Fruit fly (Drosophila melanogaster) whole organism, embryonic: ENCODE measurements around the gene Trax.
A peak's percentile ranks its signal among the peaks of the same experiment; 100 is the strongest.

Experiments used
- B-H2 ChIP-seq: fragments of 200-800 bp; sonication (Bioruptor generic); optimal IDR thresholded peaks from 2 replicates; lab custom pipeline; 2018; ENCODE audit warnings: missing biosample characterization, mild to moderate bottlenecking, missing genetic modification characterization
- Bgb ChIP-seq: fragments of 200-800 bp; sonication (Bioruptor generic); IDR thresholded peaks from 2 replicates; pipeline ENCODE4 v1.3.6; 2022; ENCODE audit warnings: missing biosample characterization, missing genetic modification characterization; ENCODE audit not compliant: partially characterized antibody
- CG12155 ChIP-seq: fragments of 200-800 bp; sonication (Bioruptor generic); optimal IDR thresholded peaks from 3 replicates; lab custom pipeline; 2016; ENCODE audit warnings: missing biosample characterization, missing genetic modification characterization
- CG12219 ChIP-seq: fragments of 200-800 bp; sonication (Bioruptor generic); optimal IDR thresholded peaks from 3 replicates; lab custom pipeline; 2018; ENCODE audit warnings: missing biosample characterization, mild to moderate bottlenecking, missing genetic modification characterization
- CG13287 ChIP-seq: fragments of 200-800 bp; sonication (Bioruptor generic); IDR thresholded peaks from 2 replicates; pipeline ENCODE4 v1.3.6; 2022; ENCODE audit warnings: missing biosample characterization, missing genetic modification characterization; ENCODE audit not compliant: partially characterized antibody
- CG2116 ChIP-seq: fragments of 200-800 bp; sonication (Bioruptor generic); optimal IDR thresholded peaks from 3 replicates; lab custom pipeline; 2018; ENCODE audit warnings: missing biosample characterization, mild to moderate bottlenecking, missing genetic modification characterization
- CG34224 ChIP-seq: fragments of 200-800 bp; sonication (Bioruptor generic); IDR thresholded peaks from 3 replicates; pipeline ENCODE4 v1.3.6; 2022; ENCODE audit warnings: missing biosample characterization, missing genetic modification characterization; ENCODE audit not compliant: partially characterized antibody
- CG3847 ChIP-seq: fragments of 200-800 bp; sonication (Bioruptor generic); IDR thresholded peaks from 2 replicates; pipeline ENCODE4 v1.3.6; 2022; ENCODE audit warnings: missing biosample characterization, missing genetic modification characterization
- CG3995 ChIP-seq: fragments of 200-800 bp; sonication (Bioruptor generic); optimal IDR thresholded peaks from 3 replicates; lab custom pipeline; 2016; ENCODE audit warnings: missing biosample characterization, missing genetic modification characterization
- CG42726 ChIP-seq: fragments of 200-800 bp; sonication (Bioruptor generic); IDR thresholded peaks from 2 replicates; pipeline ENCODE4 v1.3.6; 2022; ENCODE audit warnings: missing biosample characterization, missing genetic modification characterization; ENCODE audit not compliant: partially characterized antibody
- CG4617 ChIP-seq: fragments of 200-800 bp; sonication (Bioruptor generic); optimal IDR thresholded peaks from 3 replicates; lab custom pipeline; 2016; ENCODE audit warnings: missing biosample characterization, missing genetic modification characterization, borderline replicate concordance
- CG5180 ChIP-seq: fragments of 200-800 bp; sonication (Bioruptor generic); optimal IDR thresholded peaks from 3 replicates; lab custom pipeline; 2017; ENCODE audit warnings: missing biosample characterization, missing genetic modification characterization, mild to moderate bottlenecking, moderate library complexity, missing genetic modification reagents
- CG7963 ChIP-seq: fragments of 200-800 bp; sonication (Bioruptor generic); IDR thresholded peaks from 3 replicates; pipeline ENCODE4 v1.3.6; 2022; ENCODE audit warnings: missing biosample characterization, missing genetic modification characterization; ENCODE audit not compliant: partially characterized antibody
- CG7987 ChIP-seq: fragments of 200-800 bp; sonication (Bioruptor generic); optimal IDR thresholded peaks from 2 replicates; lab custom pipeline; 2018; ENCODE audit warnings: missing biosample characterization, mild to moderate bottlenecking, missing genetic modification characterization, moderate library complexity
- CG8290 ChIP-seq, 3 experiments: fragments of 200-800 bp; sonication (Bioruptor generic); optimal IDR thresholded peaks; 2 replicates each; lab custom pipeline; 2016 to 2019; ENCODE audit warnings: missing biosample characterization in 3 of 3, missing genetic modification characterization in 3 of 3, mild to moderate bottlenecking in 2 of 3, moderate library complexity in 1 of 3
- Dref ChIP-seq: fragments of 200-800 bp; sonication (Bioruptor generic); IDR thresholded peaks from 2 replicates; pipeline ENCODE4 v1.3.6; 2022; ENCODE audit warnings: missing biosample characterization, missing genetic modification characterization
- HLH4C ChIP-seq: fragments of 200-800 bp; sonication (Bioruptor generic); IDR thresholded peaks from 3 replicates; pipeline ENCODE4 v1.3.6; 2022; ENCODE audit warnings: missing biosample characterization, missing genetic modification characterization; ENCODE audit not compliant: partially characterized antibody
- MESR4 ChIP-seq: fragments of 200-800 bp; sonication (Bioruptor generic); optimal IDR thresholded peaks from 2 replicates; lab custom pipeline; 2018; ENCODE audit warnings: missing biosample characterization, mild to moderate bottlenecking, missing genetic modification characterization, moderate library complexity
- Mad ChIP-seq: fragments of 200-800 bp; sonication (Bioruptor generic); optimal IDR thresholded peaks from 2 replicates; lab custom pipeline; 2016; ENCODE audit warnings: missing biosample characterization, missing genetic modification characterization
- Max ChIP-seq: fragments of 200-800 bp; sonication (Bioruptor generic); optimal IDR thresholded peaks from 2 replicates; lab custom pipeline; 2016; ENCODE audit warnings: missing biosample characterization, mild to moderate bottlenecking, missing genetic modification characterization
- Myb ChIP-seq: fragments of 200-800 bp; sonication (Bioruptor generic); optimal IDR thresholded peaks from 2 replicates; lab custom pipeline; 2016; ENCODE audit warnings: missing biosample characterization, missing genetic modification characterization
- Opbp ChIP-seq: fragments of 200-800 bp; sonication (Bioruptor generic); IDR thresholded peaks from 3 replicates; pipeline ENCODE4 v1.3.6; 2022; ENCODE audit warnings: missing biosample characterization, missing genetic modification characterization; ENCODE audit not compliant: partially characterized antibody
- PHDP ChIP-seq: fragments of 200-800 bp; sonication (Bioruptor generic); optimal IDR thresholded peaks from 3 replicates; lab custom pipeline; 2018; ENCODE audit warnings: missing biosample characterization, mild to moderate bottlenecking, missing genetic modification characterization, moderate library complexity
- Rfx ChIP-seq: fragments of 200-800 bp; sonication (Bioruptor generic); IDR thresholded peaks from 2 replicates; pipeline ENCODE4 v1.3.6; 2022; ENCODE audit warnings: missing biosample characterization, missing genetic modification characterization
- Scr ChIP-seq: fragments of 200-800 bp; sonication (Bioruptor generic); IDR thresholded peaks from 2 replicates; pipeline ENCODE4 v1.3.6; 2022; ENCODE audit warnings: missing biosample characterization, missing genetic modification characterization; ENCODE audit not compliant: partially characterized antibody
- Sin3A ChIP-seq: fragments of >200 bp; optimal IDR thresholded peaks from 2 replicates; lab custom pipeline; 2018
- amos ChIP-seq: fragments of 200-800 bp; sonication (Bioruptor generic); IDR thresholded peaks from 2 replicates; pipeline ENCODE4 v1.3.6; 2022; ENCODE audit warnings: missing biosample characterization, missing genetic modification characterization; ENCODE audit not compliant: partially characterized antibody
- ap ChIP-seq: fragments of 200-800 bp; sonication (Bioruptor generic); IDR thresholded peaks from 2 replicates; pipeline ENCODE4 v1.3.6; 2022; ENCODE audit warnings: missing biosample characterization, missing genetic modification characterization
- ato ChIP-seq: fragments of 200-800 bp; sonication (Bioruptor generic); IDR thresholded peaks from 2 replicates; pipeline ENCODE4 v1.3.6; 2022; ENCODE audit warnings: missing biosample characterization, missing genetic modification characterization; ENCODE audit not compliant: partially characterized antibody
- bbx ChIP-seq: fragments of 200-800 bp; sonication (Bioruptor generic); IDR thresholded peaks from 2 replicates; pipeline ENCODE4 v1.3.6; 2022; ENCODE audit warnings: missing biosample characterization, missing genetic modification characterization; ENCODE audit not compliant: partially characterized antibody
- crp ChIP-seq, 2 experiments: fragments of 200-800 bp; sonication (Bioruptor generic); optimal IDR thresholded peaks; 2 replicates in 1 of 2; 3 replicates in 1 of 2; lab custom pipeline; 2017; ENCODE audit warnings: missing biosample characterization in 2 of 2, missing genetic modification characterization in 2 of 2, mild to moderate bottlenecking in 1 of 2, moderate library complexity in 1 of 2
- dm ChIP-seq: fragments of 200-800 bp; sonication (Bioruptor generic); optimal IDR thresholded peaks from 3 replicates; lab custom pipeline; 2016; ENCODE audit warnings: missing biosample characterization, missing genetic modification characterization
- dmrt99B ChIP-seq: fragments of 200-800 bp; sonication (Bioruptor generic); optimal IDR thresholded peaks from 2 replicates; lab custom pipeline; 2018; ENCODE audit warnings: missing biosample characterization, mild to moderate bottlenecking, missing genetic modification characterization, moderate library complexity
- en ChIP-seq: fragments of 200-800 bp; sonication (Bioruptor generic); optimal IDR thresholded peaks from 2 replicates; lab custom pipeline; 2016; ENCODE audit warnings: missing biosample characterization, missing genetic modification characterization
- gem ChIP-seq: fragments of 200-800 bp; sonication (Bioruptor generic); optimal IDR thresholded peaks from 2 replicates; lab custom pipeline; 2019; ENCODE audit warnings: missing biosample characterization, mild to moderate bottlenecking, missing genetic modification characterization, moderate library complexity
- hbn ChIP-seq: fragments of 200-800 bp; sonication (Bioruptor generic); IDR thresholded peaks from 2 replicates; pipeline ENCODE4 v1.3.6; 2022; ENCODE audit warnings: missing biosample characterization, missing genetic modification characterization; ENCODE audit not compliant: partially characterized antibody
- inv ChIP-seq: fragments of 200-800 bp; sonication (Bioruptor generic); IDR thresholded peaks from 2 replicates; pipeline ENCODE4 v1.3.6; 2022; ENCODE audit warnings: missing biosample characterization, missing genetic modification characterization; ENCODE audit not compliant: partially characterized antibody
- nerfin-2 ChIP-seq: fragments of 200-800 bp; sonication (Bioruptor generic); IDR thresholded peaks from 2 replicates; pipeline ENCODE4 v1.3.6; 2022; ENCODE audit warnings: missing biosample characterization, missing genetic modification characterization; ENCODE audit not compliant: partially characterized antibody
- pros ChIP-seq: fragments of 200-800 bp; sonication (Bioruptor generic); optimal IDR thresholded peaks from 3 replicates; lab custom pipeline; 2019; ENCODE audit warnings: missing biosample characterization, mild to moderate bottlenecking, missing genetic modification characterization, moderate library complexity
- pzg ChIP-seq: fragments of 200-800 bp; sonication (Bioruptor generic); optimal IDR thresholded peaks from 3 replicates; lab custom pipeline; 2018; ENCODE audit warnings: missing biosample characterization, mild to moderate bottlenecking, missing genetic modification characterization, moderate library complexity
- ro ChIP-seq: fragments of 200-800 bp; sonication (Bioruptor generic); IDR thresholded peaks from 2 replicates; pipeline ENCODE4 v1.3.6; 2022; ENCODE audit warnings: missing biosample characterization, missing genetic modification characterization
- sens ChIP-seq: fragments of 200-800 bp; sonication (Bioruptor generic); peaks from one replicate; lab custom pipeline; 2016; ENCODE audit warnings: missing biosample characterization, missing genetic modification characterization
- tap ChIP-seq: fragments of 200-800 bp; optimal IDR thresholded peaks from 3 replicates; lab custom pipeline; 2019; ENCODE audit warnings: missing biosample characterization, mild to moderate bottlenecking, missing genetic modification characterization, moderate library complexity
- twi ChIP-seq: fragments of 200-800 bp; optimal IDR thresholded peaks from 2 replicates; lab custom pipeline; 2019; ENCODE audit warnings: missing biosample characterization, mild to moderate bottlenecking, missing genetic modification characterization, moderate library complexity
- unc-4 ChIP-seq: fragments of 200-800 bp; sonication (Bioruptor generic); IDR thresholded peaks from 2 replicates; pipeline ENCODE4 v1.3.6; 2022; ENCODE audit warnings: missing biosample characterization, missing genetic modification characterization; ENCODE audit not compliant: partially characterized antibody
- unpg ChIP-seq: fragments of 200-800 bp; sonication (Bioruptor generic); optimal IDR thresholded peaks from 3 replicates; lab custom pipeline; 2018; ENCODE audit warnings: missing biosample characterization, mild to moderate bottlenecking, missing genetic modification characterization, moderate library complexity
- vvl ChIP-seq: fragments of 200-800 bp; sonication (Bioruptor generic); IDR thresholded peaks from 2 replicates; pipeline ENCODE4 v1.3.6; 2022; ENCODE audit warnings: missing biosample characterization, missing genetic modification characterization
- zf30C ChIP-seq: fragments of 200-800 bp; sonication (Bioruptor generic); optimal IDR thresholded peaks from 3 replicates; lab custom pipeline; 2018; ENCODE audit warnings: missing biosample characterization, mild to moderate bottlenecking, missing genetic modification characterization

Trax gene

dm6 chr3R:15346018-15346383 is 15.5 kb upstream of the Trax start, which contains the start of the genes Surf4 and CG31301 (continued):
- TF ChIP-seq amos (GFP tag; lab: Robert Waterston, UW) (peak; percentile 74), bbx (GFP tag; lab: Robert Waterston, UW) (peak; percentile 85), ro (GFP tag; lab: Robert Waterston, UW) (no peak), hbn (GFP tag; lab: Robert Waterston, UW) (no peak; the same call in 1 of the 2 replicates), B-H2 (peak; percentile 10), Dref (GFP tag; lab: Robert Waterston, UW) (peak; percentile 91), pzg (peak; percentile 65), ap (GFP tag; lab: Robert Waterston, UW) (no peak), CG5180 (GFP tag; lab: Kevin White, UChicago) (no peak), CG4617 (GFP tag; lab: Kevin White, UChicago) (peak; percentile 38), unpg (peak; percentile 6), gem (tag; lab: Kevin White, UChicago) (no peak), CG12219 (GFP tag; lab: Kevin White, UChicago) (no peak), inv (GFP tag; lab: Robert Waterston, UW) (peak; percentile 49), CG3995 (GFP tag; lab: Kevin White, UChicago) (peak; percentile 50), Myb (GFP tag; lab: Kevin White, UChicago) (peak; percentile 18), HLH4C (GFP tag; lab: Robert Waterston, UW) (peak; percentile 86), crp (GFP tag; optimal IDR thresholded peaks at IDR 0.05; lab: Kevin White, UChicago) (peak in 1 of 2 experiments; percentile 52), unc-4 (peak; percentile 59), dmrt99B (tag; lab: Kevin White, UChicago) (no peak), CG8290 (GFP tag; optimal IDR thresholded peaks at IDR 0.05; lab: Kevin White, UChicago) (no peak), CG8290 (tag; optimal IDR thresholded peaks at IDR 0.05; lab: Kevin White, UChicago) (peak in 1 of 2 experiments; percentile 56), CG7987 (GFP tag; lab: Kevin White, UChicago) (peak; percentile 26), Rfx (GFP tag; lab: Robert Waterston, UW) (0 out of 2 replicates have a peak, but pooled peaks have one; percentile 10), Scr (peak; percentile 68; the same call in 1 of the 2 replicates), CG3847 (GFP tag; lab: Robert Waterston, UW) (no peak), dm (GFP tag; lab: Kevin White, UChicago) (peak; percentile 91), en (GFP tag; lab: Kevin White, UChicago) (no peak), Sin3A (lab: Kevin White, UChicago) (peak; percentile 39), nerfin-2 (GFP tag; lab: Robert Waterston, UW) (peak; percentile 77), Bgb (GFP tag; lab: Robert Waterston, UW) (peak; percentile 76), Mad (GFP tag; lab: Kevin White, UChicago) (no peak), CG12155 (GFP tag; lab: Kevin White, UChicago) (peak; percentile 13), sens (GFP tag; lab: Kevin White, UChicago) (peak; percentile 23), Opbp (GFP tag; lab: Robert Waterston, UW) (peak; percentile 87; the same call in 2 of the 3 replicates), Max (no peak), vvl (0 out of 2 replicates have a peak, but pooled peaks have one; percentile 29), tap (no peak), MESR4 (GFP tag; lab: Kevin White, UChicago) (peak; percentile 77), CG13287 (GFP tag; lab: Robert Waterston, UW) (peak; percentile 71), CG34224 (GFP tag; lab: Robert Waterston, UW) (peak; percentile 64), CG7963 (GFP tag; lab: Robert Waterston, UW) (peak; percentile 76), ato (GFP tag; lab: Robert Waterston, UW) (peak; percentile 85), zf30C (GFP tag; lab: Kevin White, UChicago) (peak; percentile 30), CG42726 (GFP tag; lab: Robert Waterston, UW) (peak; percentile 29; the same call in 1 of the 2 replicates), CG2116 (peak; percentile 91), twi (tag; lab: Kevin White, UChicago) (peak; percentile 26), PHDP (tag; lab: Kevin White, UChicago) (peak; percentile 7), pros (no peak)
